Worm (Caenorhabditis elegans) whole organism, L1 larva: ENCODE results near the gene ggtb-1.

Experiments used
- C04F5.9 ChIP-seq: sonication (generic microtip); optimal IDR thresholded peaks from 2 replicates; lab custom pipeline; 2016; ENCODE audit warnings: missing genetic modification characterization, missing compliant biosample characterization
- C34B4.2 ChIP-seq: sonication (generic microtip); optimal IDR thresholded peaks from 2 replicates; lab custom pipeline; 2017; ENCODE audit warnings: mild to moderate bottlenecking, missing genetic modification characterization, missing compliant biosample characterization
- F16B12.6 ChIP-seq: fragments of 150-350 bp; optimal IDR thresholded peaks from 2 replicates; lab custom pipeline; 2014; ENCODE audit warnings: missing biosample characterization, missing genetic modification characterization
- Y116A8C.19 ChIP-seq: sonication (generic microtip); optimal IDR thresholded peaks from 2 replicates; lab custom pipeline; 2016; ENCODE audit warnings: missing compliant biosample characterization, missing genetic modification characterization, borderline replicate concordance
- aha-1 ChIP-seq: fragments of 150-350 bp; optimal IDR thresholded peaks from 2 replicates; lab custom pipeline; 2014; ENCODE audit warnings: missing biosample characterization, missing genetic modification characterization
- alr-1 ChIP-seq: fragments of 200-800 bp; sonication (Bioruptor generic); optimal IDR thresholded peaks from 2 replicates; lab custom pipeline; 2018; ENCODE audit warnings: borderline replicate concordance, mild to moderate bottlenecking, missing genetic modification characterization, missing compliant biosample characterization
- aly-2 ChIP-seq: fragments of 150-350 bp; optimal IDR thresholded peaks from 2 replicates; lab custom pipeline; 2014; ENCODE audit warnings: missing biosample characterization, missing genetic modification characterization
- blmp-1 ChIP-seq: fragments of 150-350 bp; optimal IDR thresholded peaks from 2 replicates; lab custom pipeline; 2014; ENCODE audit warnings: missing biosample characterization, missing genetic modification characterization
- ceh-63 ChIP-seq: fragments of 200-800 bp; sonication (Bioruptor generic); optimal IDR thresholded peaks from 2 replicates; lab custom pipeline; 2018; ENCODE audit warnings: mild to moderate bottlenecking, missing genetic modification characterization, missing compliant biosample characterization
- ceh-8 ChIP-seq: fragments of 200-800 bp; sonication (Bioruptor generic); optimal IDR thresholded peaks from 2 replicates; lab custom pipeline; 2018; ENCODE audit warnings: mild to moderate bottlenecking, missing genetic modification characterization, moderate library complexity, missing compliant biosample characterization
- ceh-90 ChIP-seq: sonication (generic microtip); optimal IDR thresholded peaks from 2 replicates; lab custom pipeline; 2016; ENCODE audit warnings: missing genetic modification characterization, missing compliant biosample characterization
- ces-1 ChIP-seq: fragments of 150-350 bp; optimal IDR thresholded peaks from 2 replicates; lab custom pipeline; 2014; ENCODE audit warnings: missing biosample characterization, missing genetic modification reagents, missing genetic modification characterization
- dsc-1 ChIP-seq: sonication (generic microtip); optimal IDR thresholded peaks from 2 replicates; lab custom pipeline; 2016; ENCODE audit warnings: mild to moderate bottlenecking, missing genetic modification characterization, missing compliant biosample characterization
- efl-3 ChIP-seq: fragments of 200-800 bp; sonication (Bioruptor generic); optimal IDR thresholded peaks from 2 replicates; lab custom pipeline; 2018; ENCODE audit warnings: mild to moderate bottlenecking, missing genetic modification characterization, missing compliant biosample characterization
- egl-13 ChIP-seq: sonication (generic microtip); optimal IDR thresholded peaks from 2 replicates; lab custom pipeline; 2016; ENCODE audit warnings: missing genotype, missing genetic modification reagents, missing genetic modification characterization, missing compliant biosample characterization
- egl-27 ChIP-seq, 2 experiments: fragments of 150-350 bp in 1 of 2; sonication (generic microtip); optimal IDR thresholded peaks; 3 replicates each; lab custom pipeline; 2017 to 2018; ENCODE audit warnings: missing biosample characterization in 2 of 2, missing genetic modification characterization in 2 of 2, missing genetic modification reagents in 2 of 2
- elt-2 ChIP-seq: sonication (generic microtip); optimal IDR thresholded peaks from 2 replicates; lab custom pipeline; 2016; ENCODE audit warnings: missing genetic modification characterization, mild to moderate bottlenecking, inconsistent platforms, missing compliant biosample characterization, missing genetic modification reagents
- fkh-10 ChIP-seq: sonication (generic microtip); optimal IDR thresholded peaks from 2 replicates; lab custom pipeline; 2017; ENCODE audit warnings: missing biosample characterization, missing genetic modification reagents, missing genetic modification characterization
- fkh-4 ChIP-seq: sonication (generic microtip); optimal IDR thresholded peaks from 2 replicates; lab custom pipeline; 2016; ENCODE audit warnings: missing compliant biosample characterization, missing genetic modification characterization, borderline replicate concordance
- fkh-8 ChIP-seq: sonication (generic microtip); optimal IDR thresholded peaks from 2 replicates; lab custom pipeline; 2016; ENCODE audit warnings: mild to moderate bottlenecking, missing genetic modification characterization, missing compliant biosample characterization
- hpl-2 ChIP-seq: fragments of 150-350 bp; optimal IDR thresholded peaks from 2 replicates; lab custom pipeline; 2014; ENCODE audit warnings: missing biosample characterization, missing genetic modification reagents, missing genetic modification characterization
- lin-13 ChIP-seq: fragments of 150-350 bp; optimal IDR thresholded peaks from 2 replicates; lab custom pipeline; 2014; ENCODE audit warnings: missing biosample characterization, missing genetic modification reagents, missing genetic modification characterization
- lin-35 ChIP-seq, 2 experiments: fragments of 150-350 bp; optimal IDR thresholded peaks; 2 replicates each; lab custom pipeline; 2014; ENCODE audit warnings: missing biosample characterization in 2 of 2, missing genetic modification characterization in 2 of 2, missing genetic modification reagents in 2 of 2
- lin-39 ChIP-seq: fragments of 150-350 bp; optimal IDR thresholded peaks from 2 replicates; lab custom pipeline; 2014; ENCODE audit warnings: missing biosample characterization, missing genetic modification reagents, missing genetic modification characterization
- lir-3 ChIP-seq: sonication (generic microtip); optimal IDR thresholded peaks from 2 replicates; lab custom pipeline; 2016; ENCODE audit warnings: mild to moderate bottlenecking, missing genetic modification characterization, moderate library complexity, missing compliant biosample characterization; ENCODE audit not compliant: poor library complexity
- mab-9 ChIP-seq: fragments of 200-800 bp; sonication (Bioruptor generic); IDR thresholded peaks from 2 replicates; pipeline ENCODE4 v1.3.6; 2022; ENCODE audit warnings: missing genetic modification reagents, missing genetic modification characterization, missing compliant biosample characterization
- nhr-11 ChIP-seq: fragments of 150-350 bp; optimal IDR thresholded peaks from 2 replicates; lab custom pipeline; 2014; ENCODE audit warnings: missing biosample characterization, missing genetic modification characterization
- nhr-12 ChIP-seq: sonication (generic microtip); optimal IDR thresholded peaks from 2 replicates; lab custom pipeline; 2017; ENCODE audit warnings: missing biosample characterization, missing genetic modification characterization
- nhr-19 ChIP-seq: fragments of 200-800 bp; sonication (Bioruptor generic); conservative IDR thresholded peaks from 2 replicates; pipeline ENCODE4 v1.3.6; 2022; ENCODE audit warnings: missing genetic modification characterization, missing compliant biosample characterization
- nhr-28 ChIP-seq: fragments of 150-350 bp; optimal IDR thresholded peaks from 2 replicates; lab custom pipeline; 2014; ENCODE audit warnings: missing biosample characterization, missing genetic modification characterization
- nhr-71 ChIP-seq: sonication (generic microtip); optimal IDR thresholded peaks from 2 replicates; lab custom pipeline; 2016; ENCODE audit warnings: mild to moderate bottlenecking, missing genetic modification characterization, moderate library complexity, missing compliant biosample characterization
- nhr-76 ChIP-seq: sonication (generic microtip); optimal IDR thresholded peaks from 2 replicates; lab custom pipeline; 2017; ENCODE audit warnings: missing biosample characterization, missing genetic modification characterization
- nhr-77 ChIP-seq: fragments of 150-350 bp; optimal IDR thresholded peaks from 2 replicates; lab custom pipeline; 2014; ENCODE audit warnings: missing biosample characterization, missing genetic modification characterization
- nhr-84 ChIP-seq: sonication (generic microtip); optimal IDR thresholded peaks from 2 replicates; lab custom pipeline; 2017; ENCODE audit warnings: missing biosample characterization, missing genetic modification characterization
- nhr-85 ChIP-seq: sonication (generic microtip); peaks from one replicate; lab custom pipeline; 2016; ENCODE audit warnings: missing genetic modification characterization, inconsistent platforms, missing compliant biosample characterization
- pax-3 ChIP-seq: fragments of 200-800 bp; sonication (Bioruptor generic); optimal IDR thresholded peaks from 2 replicates; lab custom pipeline; 2018; ENCODE audit warnings: mild to moderate bottlenecking, missing genetic modification characterization, moderate library complexity, missing compliant biosample characterization
- swsn-7 ChIP-seq: sonication (generic microtip); optimal IDR thresholded peaks from 2 replicates; lab custom pipeline; 2016; ENCODE audit warnings: missing genetic modification characterization, missing compliant biosample characterization
- unc-130 ChIP-seq: fragments of 150-350 bp; optimal IDR thresholded peaks from 2 replicates; lab custom pipeline; 2017; ENCODE audit warnings: missing biosample characterization, missing genetic modification characterization, inconsistent platforms
- unc-62 ChIP-seq: fragments of 150-350 bp; optimal IDR thresholded peaks from 2 replicates; lab custom pipeline; 2014; ENCODE audit warnings: missing biosample characterization, missing genetic modification reagents, missing genetic modification characterization
- unc-86 ChIP-seq: sonication (generic microtip); optimal IDR thresholded peaks from 2 replicates; lab custom pipeline; 2016; ENCODE audit warnings: missing genetic modification characterization, missing compliant biosample characterization
- vab-15 ChIP-seq: sonication (generic microtip); optimal IDR thresholded peaks from 2 replicates; lab custom pipeline; 2017; ENCODE audit warnings: missing genotype, mild to moderate bottlenecking, missing genetic modification characterization, missing compliant biosample characterization
- xbp-1 ChIP-seq: sonication (generic microtip); optimal IDR thresholded peaks from 2 replicates; lab custom pipeline; 2016; ENCODE audit warnings: missing genetic modification characterization, missing compliant biosample characterization
- zag-1 ChIP-seq: fragments of 150-350 bp; optimal IDR thresholded peaks from 2 replicates; lab custom pipeline; 2014; ENCODE audit warnings: missing biosample characterization, missing genetic modification characterization

The ggtb-1 gene

DNA sequence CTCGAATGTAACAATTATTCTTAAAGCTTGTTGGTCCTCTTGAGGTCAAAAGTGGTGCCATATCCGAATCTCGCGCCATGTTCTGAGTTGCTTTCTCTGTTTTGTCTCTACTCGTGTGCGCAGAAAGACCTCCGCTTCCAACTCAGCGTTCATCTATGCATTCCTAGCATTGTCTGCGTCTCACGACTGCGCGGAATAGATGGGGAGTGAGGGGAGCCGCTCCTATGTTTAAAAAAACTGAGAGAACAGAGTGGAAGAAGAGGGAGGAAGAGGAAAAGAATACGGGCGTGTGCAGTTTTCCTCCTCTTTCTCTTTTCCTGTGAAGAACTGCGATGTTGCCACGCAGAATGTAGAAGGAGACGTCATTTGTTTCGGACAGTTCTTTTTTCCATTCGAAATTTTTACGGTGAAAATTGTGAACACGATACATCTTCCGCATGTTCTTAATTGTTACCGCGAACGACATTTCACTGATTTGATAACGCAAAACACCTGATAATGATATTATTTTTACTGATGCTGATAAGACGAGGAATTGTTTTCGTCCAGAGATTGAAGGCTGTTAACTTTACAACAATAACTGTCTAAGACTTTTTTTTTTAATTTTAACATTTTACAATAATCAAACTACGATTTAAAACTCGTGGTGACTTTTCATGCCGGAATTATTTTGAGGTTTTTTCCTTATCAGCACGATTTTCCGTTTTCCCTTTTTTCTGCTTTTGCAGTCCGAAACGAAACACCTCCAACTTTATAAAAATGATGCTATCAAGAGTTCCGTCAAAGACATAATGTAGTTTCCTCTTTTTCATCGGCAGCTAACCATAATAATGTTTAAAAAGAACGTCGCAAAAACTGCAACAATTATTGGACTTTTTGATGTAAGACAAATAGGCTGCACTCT lies 33.4 kb downstream of the ggtb-1 start (continued):
- no peak for TF ChIP-seq nhr-12 (tag; lab: Kevin White, UChicago)
- TF ChIP-seq lin-39 (tag; lab: Kevin White, UChicago) = no peak
- peak; percentile 14 for TF ChIP-seq unc-86 (tag; lab: Kevin White, UChicago)
- no peak for TF ChIP-seq dsc-1 (tag; lab: Kevin White, UChicago)
- no peak for TF ChIP-seq lin-13 (GFP tag; lab: Kevin White, UChicago)
- TF ChIP-seq Y116A8C.19 = no peak
- TF ChIP-seq xbp-1 = peak; percentile 24
- no peak for TF ChIP-seq nhr-84 (tag; lab: Kevin White, UChicago)
- no peak for TF ChIP-seq mab-9
- TF ChIP-seq nhr-71 = peak; percentile 65
- peak; percentile 30 for TF ChIP-seq nhr-85
- TF ChIP-seq hpl-2 = no peak
- TF ChIP-seq ceh-8 (GFP tag; lab: Kevin White, UChicago) = no peak
- no peak for TF ChIP-seq ceh-63
- TF ChIP-seq lir-3 = no peak
- no peak for TF ChIP-seq C34B4.2 (tag; lab: Kevin White, UChicago)
- no peak for TF ChIP-seq pax-3 (tag; lab: Kevin White, UChicago)
- peak in 1 of 2 experiments; percentile 46 for TF ChIP-seq egl-27 (tag; optimal IDR thresholded peaks at IDR 0.05; lab: Kevin White, UChicago)
- no peak for TF ChIP-seq vab-15 (tag; lab: Kevin White, UChicago)
- TF ChIP-seq C04F5.9 (tag; lab: Kevin White, UChicago) = no peak
- TF ChIP-seq nhr-77 (tag; lab: Kevin White, UChicago) = peak; percentile 45
- TF ChIP-seq nhr-19 (GFP tag; lab: Robert Waterston, UW) = no peak
- TF ChIP-seq fkh-8 (tag; lab: Kevin White, UChicago) = peak; percentile 80
- peak; percentile 23 for TF ChIP-seq F16B12.6 (tag; lab: Kevin White, UChicago)
- TF ChIP-seq unc-130 (tag; lab: Kevin White, UChicago) = no peak
- TF ChIP-seq swsn-7 (tag; lab: Kevin White, UChicago) = peak; percentile 32
- no peak for TF ChIP-seq aly-2
- TF ChIP-seq alr-1 (tag; lab: Kevin White, UChicago) = no peak
- TF ChIP-seq efl-3 (GFP tag; lab: Kevin White, UChicago) = no peak
- no peak for TF ChIP-seq egl-13
- TF ChIP-seq ceh-90 (tag; lab: Kevin White, UChicago) = no peak
- no peak for TF ChIP-seq zag-1 (tag; lab: Kevin White, UChicago)
- TF ChIP-seq fkh-10 = no peak

- no peak for TF ChIP-seq swsn-7 (tag; lab: Kevin White, UChicago)
- TF ChIP-seq blmp-1 (tag; lab: Kevin White, UChicago) = peak; percentile 12
Observed at ce11 chrIII:7167568-7167937, 34.0 kb downstream of the ggtb-1 start, which contains the start of gene acs-4. Gene acs-4, plus strand, starts transcription at chrIII:7167838.

DNA sequence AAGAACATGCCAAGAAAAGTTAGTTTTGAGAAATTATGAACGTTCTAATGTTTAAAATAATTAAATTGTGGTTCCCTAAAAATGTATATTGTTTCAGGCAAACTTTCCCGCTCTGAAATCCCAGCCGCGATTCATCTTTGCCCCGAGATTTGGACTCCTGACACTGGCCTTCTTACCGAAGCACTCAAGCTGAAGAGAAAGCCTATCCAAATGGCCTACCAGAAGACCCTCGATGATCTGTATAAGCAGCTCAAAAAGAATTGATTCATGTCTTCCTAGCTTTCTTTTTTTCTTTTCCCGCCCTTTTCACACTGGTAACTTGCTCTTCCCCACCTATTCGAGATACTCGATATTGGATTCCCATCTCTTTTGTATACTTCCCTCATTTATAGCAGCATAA lies 36.5 kb downstream of the ggtb-1 start:
- TF ChIP-seq lin-35 (GFP tag; optimal IDR thresholded peaks at IDR 0.05; lab: Kevin White, UChicago) (no peak), nhr-28 (no peak), elt-2 (no peak), ces-1 (GFP tag; lab: Kevin White, UChicago) (no peak), egl-27 (tag; optimal IDR thresholded peaks at IDR 0.05; lab: Kevin White, UChicago) (no peak), nhr-76 (no peak), aha-1 (tag; lab: Kevin White, UChicago) (no peak), swsn-7 (tag; lab: Kevin White, UChicago) (no peak), unc-62 (GFP tag; lab: Kevin White, UChicago) (no peak), fkh-4 (tag; lab: Kevin White, UChicago) (no peak), nhr-11 (tag; lab: Kevin White, UChicago) (no peak)
